Fruit fly (Drosophila melanogaster) whole organism, pupa: ENCODE measurements around the gene Nagk.

Source experiments
- CG10348 ChIP-seq: fragments of 200-800 bp; sonication (Bioruptor generic); IDR thresholded peaks from 2 replicates; pipeline ENCODE4 v1.3.6; 2022; ENCODE audit warnings: missing biosample characterization, missing genetic modification characterization
- CG12605 ChIP-seq: fragments of 200-800 bp; sonication (Bioruptor generic); IDR thresholded peaks from 2 replicates; pipeline ENCODE4 v1.3.6; 2022; ENCODE audit warnings: missing biosample characterization, missing genetic modification characterization
- CG14655 ChIP-seq: fragments of 200-800 bp; sonication (Bioruptor generic); optimal IDR thresholded peaks from 3 replicates; lab custom pipeline; 2017; ENCODE audit warnings: mild to moderate bottlenecking, missing biosample characterization, missing genetic modification reagents, missing genetic modification characterization
- CG17806 ChIP-seq: fragments of 200-800 bp; sonication (Bioruptor generic); optimal IDR thresholded peaks from 2 replicates; lab custom pipeline; 2018; ENCODE audit warnings: missing biosample characterization, mild to moderate bottlenecking, missing genetic modification characterization, moderate library complexity
- CG32121 ChIP-seq: fragments of 200-800 bp; sonication (Bioruptor generic); IDR thresholded peaks from 2 replicates; pipeline ENCODE4 v1.3.6; 2022; ENCODE audit warnings: missing biosample characterization, missing genetic modification characterization
- CG34367 ChIP-seq: fragments of 200-800 bp; sonication (Bioruptor generic); optimal IDR thresholded peaks from 2 replicates; lab custom pipeline; 2018; ENCODE audit warnings: missing biosample characterization, mild to moderate bottlenecking, missing genetic modification characterization
- CG8159 ChIP-seq: fragments of 200-800 bp; sonication (Bioruptor generic); optimal IDR thresholded peaks from 3 replicates; lab custom pipeline; 2018; ENCODE audit warnings: missing biosample characterization, mild to moderate bottlenecking, missing genetic modification characterization, moderate library complexity
- CG9948 ChIP-seq: fragments of 200-800 bp; sonication (Bioruptor generic); optimal IDR thresholded peaks from 2 replicates; lab custom pipeline; 2018; ENCODE audit warnings: missing biosample characterization, mild to moderate bottlenecking, missing genetic modification characterization, moderate library complexity
- D1 ChIP-seq: fragments of 200-800 bp; sonication (Bioruptor generic); optimal IDR thresholded peaks from 2 replicates; lab custom pipeline; 2018; ENCODE audit warnings: missing biosample characterization, mild to moderate bottlenecking, missing genetic modification characterization, moderate library complexity
- EcR ChIP-seq: fragments of 200-800 bp; sonication (Bioruptor generic); optimal IDR thresholded peaks from 3 replicates; lab custom pipeline; 2019; ENCODE audit warnings: missing biosample characterization, missing genetic modification characterization, mild to moderate bottlenecking, moderate library complexity, missing genetic modification reagents
- Ets98B ChIP-seq: fragments of 200-800 bp; sonication (Bioruptor generic); IDR thresholded peaks from 2 replicates; pipeline ENCODE4 v1.3.6; 2022; ENCODE audit warnings: missing biosample characterization, missing genetic modification characterization
- Snoo ChIP-seq: fragments of 200-800 bp; sonication (Bioruptor generic); optimal IDR thresholded peaks from 3 replicates; lab custom pipeline; 2017; ENCODE audit warnings: missing biosample characterization, mild to moderate bottlenecking, missing genetic modification characterization, inconsistent platforms
- fd96Ca ChIP-seq: fragments of 200-800 bp; sonication (Bioruptor generic); IDR thresholded peaks from 3 replicates; pipeline ENCODE4 v1.3.6; 2022; ENCODE audit warnings: missing biosample characterization, missing genetic modification characterization
- rn ChIP-seq: fragments of 200-800 bp; sonication (Bioruptor generic); IDR thresholded peaks from 2 replicates; pipeline ENCODE4 v1.3.6; 2022; ENCODE audit warnings: missing biosample characterization, missing genetic modification characterization

dm6 chr3R:15379071-15379470, 36.0 kb upstream of the Nagk start:
- no peak for TF ChIP-seq CG32121 (GFP tag; lab: Robert Waterston, UW)
- no peak for TF ChIP-seq EcR (GFP tag; lab: Kevin White, UChicago)
- TF ChIP-seq CG34367 (tag; lab: Kevin White, UChicago): no peak
- TF ChIP-seq CG8159 (tag; lab: Kevin White, UChicago): no peak
- TF ChIP-seq Ets98B: no peak
- TF ChIP-seq fd96Ca (GFP tag; lab: Robert Waterston, UW): no peak
- no peak for TF ChIP-seq D1 (tag; lab: Kevin White, UChicago)
- TF ChIP-seq CG14655: no peak
- TF ChIP-seq Snoo (tag; lab: Kevin White, UChicago): no peak
- no peak for TF ChIP-seq CG17806 (tag; lab: Kevin White, UChicago)
- no peak for TF ChIP-seq rn (GFP tag; lab: Robert Waterston, UW)
- TF ChIP-seq CG12605 (GFP tag; lab: Robert Waterston, UW): peak; percentile 74
- no peak for TF ChIP-seq CG10348 (GFP tag; lab: Robert Waterston, UW)
- no peak for TF ChIP-seq CG9948 (tag; lab: Kevin White, UChicago)
